Fruit fly (Drosophila melanogaster) S2 (cell line): ENCODE results near the gene CG14036.

Experiments
- CG8478 ChIP-seq: fragments of >200 bp; optimal IDR thresholded peaks from 2 replicates; lab custom pipeline; 2018
- CTCF ChIP-seq, 2 experiments: fragments of >200 bp; optimal IDR thresholded peaks; 2 replicates each; lab custom pipeline; 2018

dm6 chr2L:5090352-5090751 is 35.5 kb upstream of the CG14036 start:
- no peak for TF ChIP-seq CTCF (optimal IDR thresholded peaks at IDR 0.05; lab: Kevin White, UChicago)
- no peak for TF ChIP-seq CG8478 (lab: Kevin White, UChicago)
